Worm (Caenorhabditis elegans): Measurements from ENCODE around the gene pph-4.1.

Gene pph-4.1

DNA sequence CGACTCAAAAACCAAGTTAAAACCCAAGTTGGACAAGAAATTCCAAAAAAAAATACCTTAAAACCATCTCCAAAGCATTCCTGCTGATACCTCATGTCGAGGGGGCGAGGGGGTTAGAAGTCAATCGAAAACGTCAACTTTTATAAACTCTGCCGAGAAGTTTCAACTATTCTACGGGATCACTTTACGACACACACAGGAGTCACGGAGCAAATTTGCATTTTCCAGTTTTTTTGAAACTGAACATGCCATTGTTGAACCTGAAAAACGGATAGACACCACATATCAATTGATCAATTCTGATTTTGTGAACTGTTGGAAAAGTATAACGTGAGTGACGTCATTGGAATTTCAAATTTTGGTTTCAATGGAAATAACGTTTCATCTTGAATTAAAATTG lies 48.1 kb downstream of the pph-4.1 start, which contains the start of gene mrp-8:
Gene mrp-8 (minus strand): TSS at position 101 of the 400 bp plus-strand sequence.
- TF ChIP-seq tbx-8 (GFP tag; optimal IDR thresholded peaks at IDR 0.05) (no peak), elt-3 (tag; optimal IDR thresholded peaks at IDR 0.05) (no peak), cnd-1 (tag; optimal IDR thresholded peaks at IDR 0.05) (no peak), lsy-2 (tag; optimal IDR thresholded peaks at IDR 0.05) (no peak), nhr-76 (tag; optimal IDR thresholded peaks at IDR 0.05) (no peak), unc-120 (tag; optimal IDR thresholded peaks at IDR 0.05; ENCODE audit: poor library complexity, severe bottlenecking) (no peak), ztf-11 (tag; optimal IDR thresholded peaks at IDR 0.05) (no peak), zip-8 (tag; optimal IDR thresholded peaks at IDR 0.05) (peak; percentile 12)

DNA sequence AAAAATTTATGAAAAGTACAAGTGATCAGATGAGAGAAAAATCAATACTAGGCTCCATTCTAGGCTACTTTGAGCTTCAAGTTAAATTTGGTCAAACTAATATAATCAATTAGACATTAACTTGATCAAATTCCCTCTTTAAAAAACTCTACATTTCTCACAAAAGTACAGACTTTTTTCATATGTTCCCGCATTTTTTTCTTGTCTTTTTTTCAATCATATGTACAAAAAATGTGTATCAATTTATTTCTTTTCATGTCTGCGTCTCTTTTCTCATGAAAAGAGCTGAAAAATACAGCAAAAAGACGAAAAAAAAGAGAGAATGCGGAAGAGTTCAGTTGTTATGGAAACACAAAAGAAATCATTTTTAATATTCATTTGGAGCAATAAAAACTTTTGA lies 51.9 kb downstream of the pph-4.1 start:
- TF ChIP-seq ztf-11 (tag; optimal IDR thresholded peaks at IDR 0.05), result no peak

DNA sequence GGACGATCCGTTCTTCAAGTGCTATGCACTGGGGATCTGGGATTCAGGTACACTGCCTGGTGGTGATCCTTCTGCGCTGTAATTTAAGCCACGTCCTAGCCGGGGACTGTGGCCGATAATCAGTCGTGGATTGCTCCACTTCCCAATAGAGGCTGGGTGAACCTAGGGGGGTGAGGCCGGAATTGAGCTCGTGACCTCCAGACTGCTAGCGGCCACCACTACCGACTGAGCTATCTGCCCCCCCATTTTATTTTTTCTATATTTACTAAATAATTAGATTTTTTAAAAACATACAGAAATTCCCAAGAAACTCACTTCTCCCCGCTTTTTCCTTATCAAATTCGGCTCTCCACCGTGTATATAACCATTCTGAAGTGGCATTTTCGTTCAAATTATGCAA lies 53.8 kb downstream of the pph-4.1 start:
- TF ChIP-seq lsy-2 (tag; optimal IDR thresholded peaks at IDR 0.05) (no peak), sptf-1 (tag; optimal IDR thresholded peaks at IDR 0.05) (no peak), mab-5 (tag; optimal IDR thresholded peaks at IDR 0.05) (no peak), unc-39 (tag; optimal IDR thresholded peaks at IDR 0.05) (no peak), nhr-237 (tag; optimal IDR thresholded peaks at IDR 0.05) (no peak), unc-62 (GFP tag; optimal IDR thresholded peaks at IDR 0.05) (no peak)
